Fruit fly (Drosophila melanogaster) S2 (cell line): ENCODE results near the gene CG3032.
A peak's percentile ranks its signal among the peaks of the same experiment; 100 is the strongest.

Experiments used
- CG8478 ChIP-seq: fragments of >200 bp; optimal IDR thresholded peaks from 2 replicates; lab custom pipeline; 2018
- CTCF ChIP-seq, 2 experiments: fragments of >200 bp; optimal IDR thresholded peaks; 2 replicates each; lab custom pipeline; 2018

DNA sequence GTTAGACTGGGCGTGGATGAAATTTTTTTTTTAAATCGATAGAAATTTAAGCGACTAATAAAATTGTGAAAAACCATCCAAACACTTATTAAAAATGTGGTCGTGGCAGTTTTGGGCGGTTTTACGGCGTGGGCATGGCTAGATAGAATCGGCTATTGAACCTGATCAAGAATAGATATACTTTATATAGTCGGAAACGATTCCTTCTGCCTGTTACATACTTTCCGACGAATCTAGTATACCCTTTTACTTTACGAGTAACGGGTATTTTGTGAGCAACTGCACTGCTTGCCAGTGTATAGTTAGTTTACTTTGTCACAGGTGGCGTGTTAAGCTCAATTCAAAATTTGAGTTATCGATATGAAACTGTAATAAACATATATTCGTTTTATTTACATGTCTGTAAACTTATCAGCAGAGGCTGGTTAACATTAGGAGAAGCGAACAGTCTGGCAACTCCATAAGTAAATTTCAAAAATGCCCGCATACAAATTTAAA lies 1.3 kb upstream of the CG3032 start:
- TF ChIP-seq CG8478 (no peak), CTCF (optimal IDR thresholded peaks at IDR 0.05; lab: Kevin White, UChicago) (peak; percentile 93 to 94)
